Worm (Caenorhabditis elegans): ENCODE data around the gene C47E8.11.

Gene C47E8.11

DNA sequence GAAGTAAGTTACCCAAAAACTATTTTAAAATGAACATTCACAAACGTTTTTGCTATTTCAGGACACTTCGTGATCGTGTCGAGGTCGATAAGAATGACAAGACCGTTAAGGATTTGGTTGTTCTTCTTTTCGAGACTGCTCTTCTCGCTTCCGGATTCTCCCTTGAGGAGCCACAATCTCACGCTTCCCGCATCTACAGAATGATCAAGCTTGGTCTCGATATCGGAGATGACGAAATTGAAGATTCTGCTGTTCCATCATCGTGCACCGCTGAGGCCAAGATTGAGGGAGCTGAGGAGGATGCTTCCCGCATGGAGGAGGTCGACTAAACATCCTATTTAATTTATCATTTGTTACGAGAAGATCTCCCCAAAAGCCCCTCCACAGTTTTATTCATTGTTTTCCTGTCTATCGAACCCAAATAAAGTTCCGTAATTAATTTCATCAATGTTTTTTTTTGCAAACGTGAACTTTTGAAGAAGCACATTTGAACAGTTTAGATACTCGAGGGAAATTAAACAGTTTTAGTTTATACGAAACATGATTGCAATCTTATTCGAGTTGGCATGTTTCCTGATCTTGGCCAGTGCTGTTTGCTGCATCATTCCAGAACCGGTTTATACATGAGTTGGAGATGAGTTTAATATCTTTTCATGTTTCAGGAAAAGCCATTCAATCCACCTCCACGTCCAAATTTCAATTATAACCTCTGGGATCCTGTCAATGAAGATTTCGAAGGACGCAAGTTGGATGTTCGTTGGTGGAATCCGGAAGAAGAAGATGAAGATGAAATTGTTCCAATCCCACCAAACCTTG is at the start of gene C47E8.11:
Gene C47E8.11, plus strand, starts transcription at position 520 of the 816 bp plus-strand sequence.
- TF ChIP-seq T22C8.4 (GFP tag; IDR thresholded peaks at IDR 0.05) (no peak), ztf-23 (GFP tag; IDR thresholded peaks at IDR 0.05) (no peak), med-1 (GFP tag; optimal IDR thresholded peaks at IDR 0.05; ENCODE audit: insufficient read depth) (no peak), flt-1 (GFP tag; IDR thresholded peaks at IDR 0.05) (no peak), ref-1 (GFP tag; conservative IDR thresholded peaks at IDR 0.05) (no peak), klf-2 (GFP tag; conservative IDR thresholded peaks at IDR 0.05) (no peak), tab-1 (GFP tag; IDR thresholded peaks at IDR 0.05) (no peak), ztf-29 (GFP tag; IDR thresholded peaks at IDR 0.05) (no peak), cog-1 (tag; optimal IDR thresholded peaks at IDR 0.05) (no peak)

DNA sequence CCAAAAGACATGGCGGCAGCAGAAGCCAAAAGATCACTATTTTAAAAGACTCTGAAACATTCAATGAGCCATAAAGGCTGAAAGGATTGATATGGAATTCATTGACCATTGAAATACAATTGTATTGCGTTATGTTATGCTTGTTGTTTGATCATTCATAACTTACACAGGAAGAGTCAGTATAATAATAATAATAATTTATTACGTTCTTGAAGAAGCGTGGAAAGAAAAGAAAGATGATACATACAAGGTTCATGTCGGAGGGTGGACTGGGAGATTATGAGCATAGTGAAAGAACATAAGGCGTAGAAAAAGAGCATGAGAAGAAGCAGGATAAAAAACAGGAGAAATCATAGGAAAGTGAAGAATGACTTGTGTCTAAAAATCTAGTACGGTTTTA is 48.3 kb upstream of the C47E8.11 start, which contains the start of gene F43D2.7:
Gene F43D2.7, minus strand, starts transcription at position 101 of the 400 bp plus-strand sequence.
- TF ChIP-seq ztf-29 (GFP tag; IDR thresholded peaks at IDR 0.05) (no peak), T22C8.4 (GFP tag; IDR thresholded peaks at IDR 0.05) (no peak), klf-2 (GFP tag; conservative IDR thresholded peaks at IDR 0.05) (no peak), tab-1 (GFP tag; IDR thresholded peaks at IDR 0.05) (no peak)

DNA sequence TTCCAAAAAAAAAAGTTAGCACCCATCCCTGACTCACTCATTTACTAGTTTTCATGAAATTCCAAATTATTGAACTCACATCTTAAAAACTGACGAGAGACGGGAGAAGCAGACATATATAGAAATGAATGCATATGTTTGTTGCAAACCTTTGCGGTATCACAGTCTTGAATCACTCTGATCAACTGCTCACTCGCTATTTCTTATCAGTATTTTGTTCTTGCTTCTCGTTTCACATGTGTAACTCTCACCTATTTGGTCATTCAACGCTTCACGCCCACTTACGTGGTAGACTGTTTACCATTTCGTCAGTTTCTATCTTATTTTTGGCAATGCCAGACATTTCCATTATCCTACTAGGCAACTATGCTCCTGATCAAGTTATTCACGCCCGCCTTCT is 47.6 kb upstream of the C47E8.11 start, which contains the start of gene C54G10.1:
Gene C54G10.1, plus strand, starts transcription at position 333 of the 400 bp plus-strand sequence.
- TF ChIP-seq ztf-29 (GFP tag; IDR thresholded peaks at IDR 0.05) (no peak), klf-2 (GFP tag; conservative IDR thresholded peaks at IDR 0.05) (no peak), T22C8.4 (GFP tag; IDR thresholded peaks at IDR 0.05) (no peak), ztf-23 (GFP tag; IDR thresholded peaks at IDR 0.05) (no peak), ref-1 (GFP tag; conservative IDR thresholded peaks at IDR 0.05) (no peak), flt-1 (GFP tag; IDR thresholded peaks at IDR 0.05) (no peak), tab-1 (GFP tag; IDR thresholded peaks at IDR 0.05) (no peak), med-1 (GFP tag; optimal IDR thresholded peaks at IDR 0.05; ENCODE audit: insufficient read depth) (no peak)

DNA sequence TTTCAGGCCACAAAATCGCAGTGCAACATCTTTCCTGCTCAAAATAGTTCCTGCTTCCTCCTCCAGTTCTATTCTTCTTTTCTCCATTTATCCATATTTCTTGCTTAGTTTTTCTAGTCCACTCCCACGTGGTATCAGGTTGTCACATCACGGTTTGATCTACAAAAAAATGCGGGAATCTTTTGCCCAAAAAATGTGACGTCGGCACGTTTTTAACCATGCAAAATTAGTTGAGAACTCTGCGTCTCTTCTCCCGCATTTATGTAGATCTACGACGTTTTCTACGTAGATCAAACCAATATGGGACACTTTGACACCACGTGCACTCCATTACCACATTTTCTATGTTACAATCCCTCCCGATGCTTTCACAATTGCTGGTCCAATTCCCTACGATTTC is 46.4 kb upstream of the C47E8.11 start:
- TF ChIP-seq med-1 (GFP tag; optimal IDR thresholded peaks at IDR 0.05; ENCODE audit: insufficient read depth) (no peak), ref-1 (GFP tag; conservative IDR thresholded peaks at IDR 0.05) (no peak), ztf-23 (GFP tag; IDR thresholded peaks at IDR 0.05) (no peak), T22C8.4 (GFP tag; IDR thresholded peaks at IDR 0.05) (no peak), ztf-29 (GFP tag; IDR thresholded peaks at IDR 0.05) (no peak), klf-2 (GFP tag; conservative IDR thresholded peaks at IDR 0.05) (no peak), tab-1 (GFP tag; IDR thresholded peaks at IDR 0.05) (no peak), cog-1 (tag; optimal IDR thresholded peaks at IDR 0.05) (no peak), flt-1 (GFP tag; IDR thresholded peaks at IDR 0.05) (no peak)

DNA sequence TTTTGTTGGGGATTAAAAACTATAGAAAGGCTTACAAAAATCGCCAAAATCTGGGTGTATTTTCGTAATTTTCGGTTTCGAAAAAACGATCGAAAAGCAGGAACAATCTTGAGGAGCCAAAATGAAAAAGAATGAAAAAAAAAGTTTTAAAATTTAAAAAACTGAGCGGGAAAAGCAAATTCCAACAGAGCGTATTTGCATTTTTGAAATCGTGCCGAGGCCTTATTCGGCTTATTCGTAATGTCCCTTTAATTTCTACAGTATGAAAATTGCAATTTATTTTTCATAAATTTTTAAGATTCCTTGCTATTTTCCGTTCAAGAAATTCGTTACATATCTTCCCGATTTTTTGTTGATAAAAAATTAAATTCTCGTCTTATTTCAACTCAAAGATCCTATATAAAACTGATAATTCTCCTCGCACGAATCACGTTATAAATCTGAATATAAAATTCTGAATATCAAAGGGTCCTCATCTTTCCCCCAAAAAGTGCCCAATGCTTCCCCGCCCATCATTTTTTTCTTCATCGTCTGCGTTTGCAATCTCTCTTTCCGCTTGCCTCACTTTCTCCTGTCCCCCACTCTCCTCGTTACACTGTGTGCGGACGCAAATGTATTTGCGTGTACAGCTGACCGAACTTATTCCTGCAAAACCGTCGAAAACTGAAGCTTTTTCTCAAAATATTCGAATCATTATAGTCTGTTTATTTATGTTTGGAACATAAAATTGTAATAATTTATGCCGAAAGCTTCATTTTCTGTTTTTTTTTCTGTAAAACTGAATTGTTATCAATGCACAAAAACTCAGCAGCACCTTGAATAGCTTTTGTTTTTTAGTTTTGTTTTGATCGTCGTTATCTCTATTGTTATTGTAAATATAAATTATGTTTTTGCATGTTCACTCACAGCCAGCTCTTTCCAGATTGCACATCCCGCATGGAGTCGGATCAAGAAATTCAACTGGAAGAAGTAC is 42.3 kb upstream of the C47E8.11 start, which contains the start of the genes rfc-1 and pmp-3:
Gene rfc-1, minus strand, starts transcription at position 163 of the 973 bp plus-strand sequence.
Gene pmp-3, plus strand, starts transcription at position 923 of the 973 bp plus-strand sequence.
- TF ChIP-seq med-1 (GFP tag; optimal IDR thresholded peaks at IDR 0.05; ENCODE audit: insufficient read depth) (no peak), flt-1 (GFP tag; IDR thresholded peaks at IDR 0.05) (0 out of 2 replicates have a peak, but pooled peaks have one; percentile 38), cog-1 (tag; optimal IDR thresholded peaks at IDR 0.05) (no peak)

DNA sequence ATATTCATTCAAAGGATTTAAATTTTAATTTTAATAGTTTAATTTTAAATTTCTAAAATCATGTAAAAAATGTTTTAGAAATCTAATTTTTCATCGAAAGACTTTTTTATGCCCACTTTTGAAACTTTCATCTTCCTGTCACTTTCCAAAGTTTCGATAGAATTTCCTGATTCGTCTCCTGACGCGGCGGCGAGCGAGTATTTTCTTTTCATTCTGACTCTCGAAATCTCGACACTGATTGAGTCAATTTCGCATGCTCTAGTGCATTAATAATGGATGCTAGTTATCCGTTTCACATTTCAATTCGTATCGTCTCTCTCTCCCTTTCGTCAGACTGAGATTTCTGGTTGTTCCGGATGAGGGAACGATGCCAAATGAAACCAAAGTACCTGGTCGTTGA is 39.6 kb upstream of the C47E8.11 start:
- TF ChIP-seq klf-2 (GFP tag; conservative IDR thresholded peaks at IDR 0.05) (no peak), T22C8.4 (GFP tag; IDR thresholded peaks at IDR 0.05) (no peak), cog-1 (tag; optimal IDR thresholded peaks at IDR 0.05) (no peak), tab-1 (GFP tag; IDR thresholded peaks at IDR 0.05) (no peak), flt-1 (GFP tag; IDR thresholded peaks at IDR 0.05) (no peak), ref-1 (GFP tag; conservative IDR thresholded peaks at IDR 0.05) (no peak), med-1 (GFP tag; optimal IDR thresholded peaks at IDR 0.05; ENCODE audit: insufficient read depth) (no peak)

DNA sequence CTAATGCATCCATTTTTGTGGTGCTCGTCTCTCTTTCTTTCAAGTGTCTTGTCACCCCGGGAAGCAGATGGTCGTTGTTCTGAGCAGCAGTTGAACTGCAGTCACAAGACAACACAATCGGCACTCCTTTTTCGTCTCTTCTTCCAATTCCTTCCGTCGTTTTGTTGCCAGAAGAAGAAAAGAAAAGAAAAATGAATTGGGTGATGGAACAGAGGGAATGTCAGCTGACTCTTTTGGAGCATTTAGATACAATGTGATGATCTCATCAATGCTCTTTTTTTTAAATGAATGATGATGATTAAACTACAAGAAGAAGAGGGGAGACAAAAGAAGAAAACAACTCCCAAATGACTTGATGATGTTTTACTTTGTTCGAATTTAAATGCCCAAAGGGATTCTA is 38.5 kb upstream of the C47E8.11 start:
- TF ChIP-seq ref-1 (GFP tag; conservative IDR thresholded peaks at IDR 0.05) = no peak
- no peak for TF ChIP-seq ztf-23 (GFP tag; IDR thresholded peaks at IDR 0.05)
- no peak for TF ChIP-seq ztf-29 (GFP tag; IDR thresholded peaks at IDR 0.05)
- TF ChIP-seq flt-1 (GFP tag; IDR thresholded peaks at IDR 0.05) = no peak
- no peak for TF ChIP-seq cog-1 (tag; optimal IDR thresholded peaks at IDR 0.05)
- no peak for TF ChIP-seq klf-2 (GFP tag; conservative IDR thresholded peaks at IDR 0.05)
- no peak for TF ChIP-seq tab-1 (GFP tag; IDR thresholded peaks at IDR 0.05)
- TF ChIP-seq T22C8.4 (GFP tag; IDR thresholded peaks at IDR 0.05) = no peak
- no peak for TF ChIP-seq med-1 (GFP tag; optimal IDR thresholded peaks at IDR 0.05; ENCODE audit: insufficient read depth)

DNA sequence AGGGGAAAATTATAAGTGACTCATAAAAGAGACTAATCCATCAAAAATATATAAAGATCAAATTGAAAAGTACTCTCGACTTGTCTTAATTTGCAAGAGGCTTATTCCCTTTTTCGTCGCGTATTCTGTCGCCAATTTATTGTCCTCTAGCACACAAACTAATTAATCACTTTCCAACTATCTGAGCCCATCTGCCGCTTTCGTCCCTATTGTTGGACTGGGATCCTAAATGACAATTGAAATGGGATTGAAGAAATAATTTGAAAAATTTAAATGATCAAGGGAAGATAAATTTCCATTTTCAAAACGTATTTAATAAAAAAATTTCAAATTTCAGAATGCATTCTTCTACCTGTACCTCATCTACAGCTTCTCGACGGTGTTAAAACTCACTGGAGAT is 37.8 kb upstream of the C47E8.11 start:
- no peak for TF ChIP-seq flt-1 (GFP tag; IDR thresholded peaks at IDR 0.05)
- TF ChIP-seq klf-2 (GFP tag; conservative IDR thresholded peaks at IDR 0.05) = no peak
- TF ChIP-seq T22C8.4 (GFP tag; IDR thresholded peaks at IDR 0.05) = no peak
- no peak for TF ChIP-seq med-1 (GFP tag; optimal IDR thresholded peaks at IDR 0.05; ENCODE audit: insufficient read depth)
- no peak for TF ChIP-seq ztf-23 (GFP tag; IDR thresholded peaks at IDR 0.05)
- no peak for TF ChIP-seq ztf-29 (GFP tag; IDR thresholded peaks at IDR 0.05)
- TF ChIP-seq cog-1 (tag; optimal IDR thresholded peaks at IDR 0.05) = no peak
- TF ChIP-seq ref-1 (GFP tag; conservative IDR thresholded peaks at IDR 0.05) = no peak
- no peak for TF ChIP-seq tab-1 (GFP tag; IDR thresholded peaks at IDR 0.05)

DNA sequence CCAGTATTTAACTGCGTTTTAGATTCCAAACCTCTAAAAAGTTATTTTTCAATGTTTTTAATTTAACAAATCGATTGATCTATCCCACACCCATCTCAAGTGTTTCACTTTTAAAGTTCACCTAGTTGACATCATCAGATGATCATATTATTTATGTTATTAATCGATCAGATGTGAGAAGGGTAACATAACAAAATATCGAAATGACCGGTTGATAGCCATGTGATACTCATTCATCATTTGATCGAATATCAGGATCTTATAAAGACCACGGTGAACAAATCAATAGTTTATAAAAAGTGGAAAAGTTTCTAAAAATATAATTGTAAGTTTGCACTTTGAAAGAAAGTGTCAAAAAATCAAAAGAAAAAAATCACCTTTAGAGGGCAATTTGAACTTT is 32.7 kb upstream of the C47E8.11 start:
- no peak for TF ChIP-seq tab-1 (GFP tag; IDR thresholded peaks at IDR 0.05)
- no peak for TF ChIP-seq flt-1 (GFP tag; IDR thresholded peaks at IDR 0.05)
- TF ChIP-seq klf-2 (GFP tag; conservative IDR thresholded peaks at IDR 0.05) = no peak
- no peak for TF ChIP-seq ztf-29 (GFP tag; IDR thresholded peaks at IDR 0.05)
